Worm (Caenorhabditis elegans) whole organism, L4/young adult: ENCODE data around the gene ugt-52.
"Not testable (repeated sequence)": the region's sequence is repeated elsewhere in the genome, so short reads cannot be mapped to it uniquely, and the experiment has no call there.

Experiments used
- W03F9.2 ChIP-seq: fragments of 150-350 bp; optimal IDR thresholded peaks from 2 replicates; lab custom pipeline; 2014; ENCODE audit warnings: missing biosample characterization, missing genetic modification characterization
- dao-5 ChIP-seq: sonication (generic microtip); optimal IDR thresholded peaks from 2 replicates; lab custom pipeline; 2016; ENCODE audit warnings: missing genotype, missing genetic modification characterization, moderate library complexity, missing compliant biosample characterization
- him-1 ChIP-seq: sonication (generic microtip); optimal IDR thresholded peaks from 2 replicates; lab custom pipeline; 2016; ENCODE audit warnings: missing genotype, missing genetic modification reagents, missing genetic modification characterization, missing compliant biosample characterization

The ugt-52 gene

ce11 chrIV:763377-764063 is 15.1 kb upstream of the ugt-52 start, which contains the start of gene col-103:
TSS of gene col-103 (minus strand) at chrIV:763678.
- TF ChIP-seq him-1 (tag; lab: Kevin White, UChicago) (no peak), W03F9.2 (tag; lab: Kevin White, UChicago) (no peak), dao-5 (no peak)

ce11 chrIV:768312-768711 is 10.3 kb upstream of the ugt-52 start, which contains the start of gene F56B3.2:
TSS of gene F56B3.2 (minus strand) at chrIV:768584.
- no peak for TF ChIP-seq dao-5
- no peak for TF ChIP-seq W03F9.2 (tag; lab: Kevin White, UChicago)
- no peak for TF ChIP-seq him-1 (tag; lab: Kevin White, UChicago)

- TF ChIP-seq him-1 (tag; lab: Kevin White, UChicago); dao-5; W03F9.2 (tag; lab: Kevin White, UChicago): not testable (repeated sequence)
These were observed 7.5 kb upstream of the ugt-52 start, which contains the start of gene F56B3.9 for ce11 chrIV:771061-771460. TSS of gene F56B3.9 (plus strand) at chrIV:771361.

DNA sequence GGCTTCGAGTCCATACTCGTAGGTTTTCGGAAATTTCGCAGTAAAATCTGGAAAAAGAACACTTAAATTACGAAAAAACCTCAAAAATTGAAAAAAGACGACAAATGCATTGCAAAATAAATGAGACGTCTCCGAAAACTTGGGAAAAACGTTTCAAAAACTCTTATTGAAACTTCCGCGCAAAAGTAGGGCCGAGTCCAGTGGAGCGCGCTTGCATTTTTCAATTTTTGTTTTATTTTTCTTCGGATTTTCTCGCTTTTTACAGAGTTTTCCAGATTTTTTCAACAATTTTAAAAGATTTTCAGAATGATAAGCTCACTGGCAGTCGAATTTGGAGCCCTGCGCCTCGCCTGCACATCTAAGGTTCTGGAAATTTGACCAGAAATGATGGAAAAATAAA is 5.7 kb upstream of the ugt-52 start, which contains the start of gene mrpl-2:
TSS of gene mrpl-2 (plus strand) at position 307 of the 400 bp plus-strand sequence.
- no peak for TF ChIP-seq him-1 (tag; lab: Kevin White, UChicago)
- no peak for TF ChIP-seq dao-5
- no peak for TF ChIP-seq W03F9.2 (tag; lab: Kevin White, UChicago)

ce11 chrIV:773580-773979 is 5.0 kb upstream of the ugt-52 start:
- TF ChIP-seq W03F9.2 (tag; lab: Kevin White, UChicago) = no peak
- no peak for TF ChIP-seq dao-5
- no peak for TF ChIP-seq him-1 (tag; lab: Kevin White, UChicago)

DNA sequence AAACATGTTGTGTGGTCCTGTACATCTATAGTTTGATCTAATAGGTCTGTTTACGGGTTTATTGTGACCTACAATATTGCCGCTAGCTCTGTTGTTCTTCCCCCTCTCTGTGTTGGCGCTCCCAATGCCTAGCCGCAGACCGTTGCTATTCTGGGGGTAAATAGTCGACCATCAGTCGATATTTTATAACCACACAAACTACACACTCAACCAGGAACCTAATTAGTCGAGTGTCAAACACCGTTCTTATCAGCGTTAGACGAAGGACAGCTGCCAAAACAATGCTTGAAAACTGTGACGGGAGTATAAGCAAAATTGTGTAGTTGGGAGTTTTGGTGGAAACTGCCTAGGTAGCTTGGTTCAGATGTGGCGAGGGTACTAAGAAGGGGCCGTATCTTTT is 3.8 kb downstream of the ugt-52 start:
- no peak for TF ChIP-seq dao-5

DNA sequence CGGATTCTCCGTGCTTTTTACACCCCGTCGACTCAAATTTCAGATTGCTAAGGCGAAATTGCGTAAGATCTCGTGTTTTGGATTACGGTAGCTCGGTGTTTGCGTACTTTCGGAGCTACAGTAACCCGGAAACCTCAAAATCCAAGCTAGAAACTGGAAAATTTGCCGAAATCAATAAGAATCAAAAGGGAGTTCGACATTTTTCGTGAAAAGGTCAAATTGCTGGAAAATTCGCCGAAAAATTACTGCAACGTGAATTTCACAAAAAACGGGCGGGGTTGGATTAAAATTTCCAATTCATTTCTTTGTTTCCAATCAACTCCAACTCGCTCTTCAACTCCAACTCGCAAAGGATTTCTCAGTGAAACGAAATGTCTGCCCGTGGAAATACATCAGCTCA is 9.2 kb downstream of the ugt-52 start, which contains the start of gene F56B3.6:
TSS of gene F56B3.6 (plus strand) at position 301 of the 400 bp plus-strand sequence.
- TF ChIP-seq W03F9.2 (tag; lab: Kevin White, UChicago) (no peak), dao-5 (no peak), him-1 (tag; lab: Kevin White, UChicago) (no peak)

ce11 chrIV:794275-794674 is 15.7 kb downstream of the ugt-52 start, which contains the start of gene F56B3.4:
TSS of gene F56B3.4 (minus strand) at chrIV:794275.
- TF ChIP-seq him-1 (tag; lab: Kevin White, UChicago) = no peak

DNA sequence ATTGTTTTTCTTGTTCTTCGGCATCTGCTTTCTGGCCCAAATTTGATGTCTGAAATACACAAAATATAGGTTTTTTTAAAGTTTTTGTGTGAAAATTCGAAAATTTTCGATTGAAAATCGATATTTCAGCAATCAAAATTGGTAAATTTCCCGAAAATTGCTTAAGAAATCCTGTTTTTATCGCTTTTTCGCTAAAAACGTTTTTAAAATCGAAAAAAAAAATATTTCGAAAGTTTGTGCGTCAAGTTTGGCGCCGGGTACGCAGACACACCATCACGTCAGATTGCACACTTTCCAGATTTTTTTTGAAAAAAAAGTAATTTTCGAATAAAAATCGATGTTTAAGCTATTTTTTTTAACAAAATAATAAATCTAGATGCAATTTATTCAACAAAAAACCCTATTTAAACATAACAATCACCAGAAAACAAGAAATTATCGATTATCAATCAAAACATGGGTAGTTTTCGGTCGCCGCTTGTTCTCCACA is 16.8 kb downstream of the ugt-52 start, which contains the start of gene skr-18:
TSS of gene skr-18 (minus strand) at position 51 of the 490 bp plus-strand sequence.
- TF ChIP-seq him-1 (tag; lab: Kevin White, UChicago) = no peak
- TF ChIP-seq W03F9.2 (tag; lab: Kevin White, UChicago) = no peak
- TF ChIP-seq dao-5 = no peak

DNA sequence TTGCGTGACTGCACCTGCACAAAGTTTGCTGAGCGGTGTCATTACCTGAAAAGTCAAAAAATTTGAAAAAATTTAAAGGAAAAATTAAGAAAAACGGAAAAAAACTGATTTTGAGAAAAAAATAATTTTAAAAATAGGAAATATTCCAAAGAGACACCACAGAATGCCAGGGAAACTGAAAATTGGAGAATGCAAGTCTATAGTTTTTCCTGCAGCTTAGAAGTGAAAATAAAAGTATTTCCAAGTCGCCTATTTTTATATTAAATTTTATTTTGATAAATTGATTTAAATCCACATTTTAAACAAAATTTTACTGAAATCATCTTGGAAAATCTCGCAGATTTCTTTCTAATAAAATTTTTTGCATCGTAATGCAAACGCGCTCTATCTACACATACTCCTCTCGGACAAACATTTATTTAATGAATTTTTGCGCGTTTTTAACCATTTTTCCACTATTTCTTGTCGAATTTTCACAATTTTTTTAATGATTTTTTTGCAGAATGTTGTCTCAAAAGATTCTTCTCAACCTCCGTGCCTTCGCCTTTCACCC is 18.0 kb downstream of the ugt-52 start, which contains the start of the genes F56B3.11 and ech-5:
TSS of gene F56B3.11 (minus strand) at position 51 of the 553 bp plus-strand sequence.
TSS of gene ech-5 (plus strand) at position 503 of the 553 bp plus-strand sequence.
- TF ChIP-seq dao-5 (no peak), him-1 (tag; lab: Kevin White, UChicago) (peak; percentile 6), W03F9.2 (tag; lab: Kevin White, UChicago) (peak; percentile 80)

DNA sequence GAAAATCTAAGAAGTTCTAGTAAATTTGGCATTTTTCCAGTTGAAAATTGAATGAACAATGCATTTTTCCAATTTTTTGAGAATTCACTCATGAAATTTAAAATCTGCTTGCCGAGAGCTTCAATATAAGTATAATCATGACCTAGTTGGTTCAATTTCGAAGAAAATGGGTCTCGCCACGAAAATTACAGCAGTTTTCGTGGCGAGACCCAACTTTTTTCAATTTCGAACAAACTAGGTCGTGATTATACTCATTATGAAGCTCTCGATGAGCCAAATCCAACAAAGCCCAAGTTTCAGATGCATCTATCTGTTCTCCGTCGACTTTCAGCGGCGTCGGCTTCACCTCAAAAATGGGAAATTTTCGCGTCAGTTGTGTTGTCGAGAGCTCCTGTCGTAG is 21.9 kb downstream of the ugt-52 start, which contains the start of gene mrpl-46:
TSS of gene mrpl-46 (plus strand) at position 301 of the 400 bp plus-strand sequence.
- TF ChIP-seq W03F9.2 (tag; lab: Kevin White, UChicago) = no peak
- TF ChIP-seq dao-5 = no peak
- TF ChIP-seq him-1 (tag; lab: Kevin White, UChicago) = no peak

DNA sequence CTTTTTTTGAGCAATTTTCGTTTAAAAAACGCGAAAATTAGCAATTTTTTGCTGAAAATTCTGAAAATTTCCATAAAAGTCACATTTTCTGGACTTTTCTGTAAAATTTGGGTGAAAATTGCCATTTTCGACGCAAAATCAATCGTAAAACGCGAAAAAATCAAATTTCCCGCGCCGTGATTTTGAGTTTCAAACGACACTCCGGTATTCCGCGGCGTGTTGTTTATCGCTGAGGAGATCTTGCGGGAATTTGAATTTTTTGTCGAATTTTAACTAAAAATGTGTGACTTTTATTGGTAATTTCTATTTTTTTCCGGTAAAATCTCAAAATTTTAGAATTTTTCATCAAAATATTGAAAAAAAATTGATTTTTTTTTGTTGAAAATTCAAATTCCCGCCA is 22.6 kb downstream of the ugt-52 start:
- no peak for TF ChIP-seq him-1 (tag; lab: Kevin White, UChicago)
- no peak for TF ChIP-seq W03F9.2 (tag; lab: Kevin White, UChicago)
- TF ChIP-seq dao-5 = no peak

DNA sequence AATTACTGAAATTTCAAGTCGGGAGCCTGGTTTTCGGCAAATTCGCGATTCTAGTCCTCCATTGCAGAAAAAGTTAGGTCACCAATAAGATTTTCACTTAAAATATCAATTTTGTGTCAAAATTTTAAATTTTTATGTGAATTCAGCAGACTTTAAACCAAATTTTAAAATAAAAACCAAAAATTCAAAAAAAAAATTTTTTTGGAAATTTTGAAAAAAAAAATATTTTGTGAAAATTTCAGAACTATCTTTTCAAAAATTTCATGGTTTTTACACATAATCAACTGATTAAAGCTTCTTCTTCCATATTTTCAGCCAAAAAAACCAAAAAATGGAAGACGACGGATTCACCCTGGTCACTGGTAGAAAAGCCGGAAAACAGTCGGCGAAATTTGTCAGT is 26.2 kb downstream of the ugt-52 start, which contains the start of gene Y55F3BL.4:
TSS of gene Y55F3BL.4 (plus strand) at position 301 of the 400 bp plus-strand sequence.
- TF ChIP-seq him-1 (tag; lab: Kevin White, UChicago) (no peak), W03F9.2 (tag; lab: Kevin White, UChicago) (no peak), dao-5 (no peak)

DNA sequence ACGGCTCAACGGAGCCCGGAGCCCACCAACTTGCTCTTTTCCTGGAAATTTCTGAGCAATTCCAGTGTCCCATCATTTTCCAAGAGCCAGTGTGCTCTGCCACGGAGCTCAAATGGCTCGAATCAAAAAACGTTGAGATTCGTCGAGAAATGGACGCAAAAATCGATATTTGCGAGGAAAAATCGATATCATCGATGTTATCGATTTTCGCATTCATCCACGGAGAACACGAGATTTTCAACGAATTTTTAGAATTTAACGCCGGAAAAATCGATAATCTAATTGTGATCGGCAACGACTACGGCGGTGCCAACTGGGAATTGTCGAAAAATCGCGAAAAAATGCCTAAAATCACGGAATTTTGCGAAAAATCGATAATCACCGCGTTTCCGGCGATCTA is 27.1 kb downstream of the ugt-52 start:
- TF ChIP-seq dao-5 (no peak), him-1 (tag; lab: Kevin White, UChicago) (no peak), W03F9.2 (tag; lab: Kevin White, UChicago) (no peak)
